Worm (Caenorhabditis elegans) whole organism, L3 larva: ENCODE data around the gene vha-2.

Experiments used
- R02D3.7 ChIP-seq: fragments of 150-350 bp; optimal IDR thresholded peaks from 2 replicates; lab custom pipeline; 2014; ENCODE audit warnings: missing biosample characterization, missing genetic modification characterization
- ZK546.5 ChIP-seq: sonication (generic microtip); optimal IDR thresholded peaks from 2 replicates; lab custom pipeline; 2017; ENCODE audit warnings: missing biosample characterization, missing genetic modification characterization
- aly-2 ChIP-seq: fragments of 150-350 bp; optimal IDR thresholded peaks from 2 replicates; lab custom pipeline; 2014; ENCODE audit warnings: missing biosample characterization, missing genetic modification characterization
- ama-1 ChIP-seq: fragments of 150-350 bp; optimal IDR thresholded peaks from 2 replicates; lab custom pipeline; 2018
- ceh-16 ChIP-seq: sonication (generic microtip); optimal IDR thresholded peaks from 2 replicates; lab custom pipeline; 2017; ENCODE audit warnings: missing biosample characterization, missing genetic modification characterization
- ceh-28 ChIP-seq: fragments of 150-350 bp; optimal IDR thresholded peaks from 2 replicates; lab custom pipeline; 2014; ENCODE audit warnings: missing biosample characterization, missing genetic modification reagents, missing genetic modification characterization
- ceh-9 ChIP-seq: sonication (generic microtip); optimal IDR thresholded peaks from 2 replicates; lab custom pipeline; 2018; ENCODE audit warnings: missing biosample characterization, missing genetic modification characterization
- daf-12 ChIP-seq: fragments of 150-350 bp; optimal IDR thresholded peaks from 2 replicates; lab custom pipeline; 2014; ENCODE audit warnings: missing biosample characterization, missing genetic modification reagents, missing genetic modification characterization
- egl-27 ChIP-seq: sonication (generic microtip); optimal IDR thresholded peaks from 4 replicates; lab custom pipeline; 2017; ENCODE audit warnings: missing biosample characterization, missing genetic modification reagents, missing genetic modification characterization
- egl-5 ChIP-seq: fragments of 150-350 bp; optimal IDR thresholded peaks from 2 replicates; lab custom pipeline; 2017; ENCODE audit warnings: missing biosample characterization, missing genetic modification reagents, missing genetic modification characterization, inconsistent platforms
- elt-1 ChIP-seq: fragments of 150-350 bp; optimal IDR thresholded peaks from 2 replicates; lab custom pipeline; 2014; ENCODE audit warnings: missing biosample characterization, missing genetic modification characterization
- elt-2 ChIP-seq: sonication (generic microtip); optimal IDR thresholded peaks from 2 replicates; lab custom pipeline; 2016; ENCODE audit warnings: missing genetic modification reagents, mild to moderate bottlenecking, missing genetic modification characterization, missing compliant biosample characterization
- elt-3 ChIP-seq, 3 experiments: fragments of 150-350 bp in 1 of 3; sonication (generic microtip) in 2 of 3; optimal IDR thresholded peaks; 2 replicates in 2 of 3; 4 replicates in 1 of 3; lab custom pipeline; 2014 to 2017; ENCODE audit warnings: missing biosample characterization in 3 of 3, missing genetic modification characterization in 3 of 3
- eor-1 ChIP-seq, 2 experiments: fragments of 150-350 bp; optimal IDR thresholded peaks; 2 replicates each; lab custom pipeline; 2014 to 2018; ENCODE audit warnings: missing biosample characterization in 2 of 2, missing genetic modification characterization in 2 of 2
- fkh-2 ChIP-seq: fragments of 150-350 bp; optimal IDR thresholded peaks from 2 replicates; lab custom pipeline; 2014; ENCODE audit warnings: missing biosample characterization, missing genetic modification reagents, missing genetic modification characterization
- fos-1 ChIP-seq: fragments of 150-350 bp; optimal IDR thresholded peaks from 2 replicates; lab custom pipeline; 2014; ENCODE audit warnings: missing biosample characterization, missing genetic modification characterization
- hmg-11 ChIP-seq: sonication (generic microtip); optimal IDR thresholded peaks from 2 replicates; lab custom pipeline; 2016; ENCODE audit warnings: missing genetic modification characterization, missing compliant biosample characterization
- jun-1 ChIP-seq: fragments of 150-350 bp; optimal IDR thresholded peaks from 2 replicates; lab custom pipeline; 2014; ENCODE audit warnings: missing biosample characterization, missing genetic modification reagents, missing genetic modification characterization
- lin-15B ChIP-seq: fragments of 150-350 bp; optimal IDR thresholded peaks from 2 replicates; lab custom pipeline; 2014; ENCODE audit warnings: missing biosample characterization, missing genetic modification characterization
- lin-39 ChIP-seq: fragments of 150-350 bp; optimal IDR thresholded peaks from 2 replicates; lab custom pipeline; 2018; ENCODE audit warnings: missing biosample characterization, missing genetic modification reagents, missing genetic modification characterization
- lsy-12 ChIP-seq: sonication (generic microtip); optimal IDR thresholded peaks from 2 replicates; lab custom pipeline; 2016; ENCODE audit warnings: mild to moderate bottlenecking, missing genetic modification characterization, missing compliant biosample characterization
- mml-1 ChIP-seq: fragments of 150-350 bp; sonication (generic microtip); optimal IDR thresholded peaks from 3 replicates; lab custom pipeline; 2014; ENCODE audit warnings: missing biosample characterization, missing genetic modification characterization
- nfya-1 ChIP-seq: sonication (generic microtip); optimal IDR thresholded peaks from 2 replicates; lab custom pipeline; 2017; ENCODE audit warnings: missing genetic modification characterization, mild to moderate bottlenecking, missing compliant biosample characterization, antibody characterized with exemption, moderate library complexity; ENCODE audit not compliant: insufficient read depth
- nhr-11 ChIP-seq: fragments of 150-350 bp; optimal IDR thresholded peaks from 2 replicates; lab custom pipeline; 2014; ENCODE audit warnings: missing biosample characterization, missing genetic modification characterization
- nhr-23 ChIP-seq: fragments of 150-350 bp; optimal IDR thresholded peaks from 2 replicates; lab custom pipeline; 2014; ENCODE audit warnings: missing biosample characterization, missing genetic modification reagents, missing genetic modification characterization
- nhr-237 ChIP-seq: fragments of 150-350 bp; optimal IDR thresholded peaks from 2 replicates; lab custom pipeline; 2014; ENCODE audit warnings: missing biosample characterization, missing genetic modification characterization
- nhr-25 ChIP-seq: sonication (generic microtip); optimal IDR thresholded peaks from 2 replicates; lab custom pipeline; 2017; ENCODE audit warnings: missing biosample characterization, missing genetic modification characterization
- nhr-28 ChIP-seq: fragments of 150-350 bp; optimal IDR thresholded peaks from 2 replicates; lab custom pipeline; 2014; ENCODE audit warnings: missing biosample characterization, missing genetic modification characterization
- nhr-43 ChIP-seq: sonication (generic microtip); optimal IDR thresholded peaks from 2 replicates; lab custom pipeline; 2016; ENCODE audit warnings: mild to moderate bottlenecking, missing genetic modification characterization, missing compliant biosample characterization; ENCODE audit not compliant: poor library complexity, severe bottlenecking
- nhr-67 ChIP-seq: fragments of 150-350 bp; optimal IDR thresholded peaks from 2 replicates; lab custom pipeline; 2014; ENCODE audit warnings: missing biosample characterization, missing genetic modification characterization
- nhr-76 ChIP-seq: fragments of 150-350 bp; sonication (generic microtip); optimal IDR thresholded peaks from 5 replicates; lab custom pipeline; 2014; ENCODE audit warnings: missing biosample characterization, missing genetic modification characterization
- nhr-77 ChIP-seq: fragments of 150-350 bp; optimal IDR thresholded peaks from 2 replicates; lab custom pipeline; 2014; ENCODE audit warnings: missing biosample characterization, missing genetic modification characterization
- pha-4 ChIP-seq: fragments of 150-350 bp; optimal IDR thresholded peaks from 2 replicates; lab custom pipeline; 2014; ENCODE audit warnings: missing biosample characterization, missing genetic modification reagents, missing genetic modification characterization
- pqm-1 ChIP-seq: fragments of 150-350 bp; optimal IDR thresholded peaks from 2 replicates; lab custom pipeline; 2017; ENCODE audit warnings: missing biosample characterization, missing genetic modification characterization, inconsistent platforms
- sea-2 ChIP-seq: fragments of 150-350 bp; sonication (generic microtip); optimal IDR thresholded peaks from 4 replicates; lab custom pipeline; 2014; ENCODE audit warnings: missing biosample characterization, missing genetic modification reagents, missing genetic modification characterization
- skn-1 ChIP-seq: fragments of 150-350 bp; optimal IDR thresholded peaks from 2 replicates; lab custom pipeline; 2014; ENCODE audit warnings: missing biosample characterization, missing genetic modification characterization
- snpc-4 ChIP-seq: fragments of 150-350 bp; optimal IDR thresholded peaks from 2 replicates; lab custom pipeline; 2014; ENCODE audit warnings: missing biosample characterization, missing genetic modification characterization
- tbx-2 ChIP-seq: sonication (generic microtip); optimal IDR thresholded peaks from 2 replicates; lab custom pipeline; 2016; ENCODE audit warnings: mild to moderate bottlenecking, missing genetic modification characterization, missing compliant biosample characterization
- unc-39 ChIP-seq: sonication (generic microtip); optimal IDR thresholded peaks from 4 replicates; lab custom pipeline; 2017; ENCODE audit warnings: missing biosample characterization, missing genetic modification characterization
- unc-62 ChIP-seq: fragments of 150-350 bp; sonication (generic microtip); optimal IDR thresholded peaks from 4 replicates; lab custom pipeline; 2014; ENCODE audit warnings: missing biosample characterization, missing genetic modification reagents, missing genetic modification characterization
- zag-1 ChIP-seq: fragments of 150-350 bp; optimal IDR thresholded peaks from 2 replicates; lab custom pipeline; 2014; ENCODE audit warnings: missing biosample characterization, missing genetic modification characterization
- ztf-11 ChIP-seq: fragments of 150-350 bp; optimal IDR thresholded peaks from 2 replicates; lab custom pipeline; 2014; ENCODE audit warnings: missing biosample characterization, missing genetic modification characterization
- ztf-4 ChIP-seq: fragments of 150-350 bp; optimal IDR thresholded peaks from 2 replicates; lab custom pipeline; 2014; ENCODE audit warnings: missing biosample characterization, missing genetic modification characterization

The vha-2 gene

DNA sequence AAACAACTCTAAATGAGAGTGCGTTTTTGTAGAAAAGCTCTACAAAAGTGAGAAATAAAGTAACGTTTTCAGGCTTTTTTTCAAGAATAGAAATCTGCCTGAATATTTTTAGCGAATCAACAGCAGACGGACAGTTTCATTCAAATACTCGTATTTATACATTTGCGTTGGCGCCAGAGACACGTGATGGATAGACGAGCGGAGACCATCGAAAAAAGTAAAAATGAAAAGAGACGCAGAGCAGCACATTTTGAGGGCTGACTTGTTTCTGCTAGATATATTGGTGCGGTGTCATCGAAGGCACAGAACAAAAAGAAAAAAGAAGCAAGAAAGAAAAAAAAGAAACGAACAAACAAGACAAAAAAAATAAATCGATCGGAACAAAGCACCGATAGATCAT is 44.0 kb downstream of the vha-2 start:
- no peak for TF ChIP-seq unc-39 (tag; lab: Kevin White, UChicago)
- peak; percentile 11 for TF ChIP-seq nhr-43 (tag; lab: Kevin White, UChicago)
- TF ChIP-seq aly-2 (tag; lab: Kevin White, UChicago): no peak
- no peak for TF ChIP-seq ceh-28 (tag; lab: Kevin White, UChicago)
- TF ChIP-seq ceh-16 (tag; lab: Kevin White, UChicago): no peak
- TF ChIP-seq unc-62 (GFP tag; lab: Kevin White, UChicago): no peak
- TF ChIP-seq daf-12 (tag; lab: Kevin White, UChicago): no peak
- TF ChIP-seq ZK546.5 (tag; lab: Kevin White, UChicago): no peak
- TF ChIP-seq nhr-23 (tag; lab: Kevin White, UChicago): no peak
- no peak for TF ChIP-seq nhr-25 (tag; lab: Kevin White, UChicago)
- TF ChIP-seq ama-1 (lab: Kevin White, UChicago): peak; percentile 93
- no peak for TF ChIP-seq eor-1 (tag; optimal IDR thresholded peaks at IDR 0.05; lab: Kevin White, UChicago)
- no peak for TF ChIP-seq ceh-9 (tag; lab: Kevin White, UChicago)
- TF ChIP-seq nfya-1 (tag; lab: Kevin White, UChicago): peak; percentile 56
- TF ChIP-seq elt-1 (tag; lab: Kevin White, UChicago): no peak
- no peak for TF ChIP-seq sea-2 (GFP tag; lab: Kevin White, UChicago)
- no peak for TF ChIP-seq nhr-28 (tag; lab: Kevin White, UChicago)
- no peak for TF ChIP-seq ztf-4 (tag; lab: Kevin White, UChicago)
- TF ChIP-seq egl-27: no peak
- TF ChIP-seq jun-1 (tag; lab: Kevin White, UChicago): peak; percentile 62
- peak; percentile 16 for TF ChIP-seq snpc-4 (tag; lab: Kevin White, UChicago)
- TF ChIP-seq lsy-12 (tag; lab: Kevin White, UChicago): peak; percentile 28
- TF ChIP-seq pha-4 (tag; lab: Kevin White, UChicago): peak; percentile 89
- TF ChIP-seq fos-1 (tag; lab: Kevin White, UChicago): no peak
- TF ChIP-seq lin-39 (tag; lab: Kevin White, UChicago): peak; percentile 36
- TF ChIP-seq nhr-237 (tag; lab: Kevin White, UChicago): no peak
- TF ChIP-seq pqm-1: peak; percentile 7
- TF ChIP-seq ztf-11: no peak
- TF ChIP-seq nhr-77: no peak
- TF ChIP-seq egl-5: no peak
- peak; percentile 11 for TF ChIP-seq lin-15B (tag; lab: Kevin White, UChicago)
- TF ChIP-seq nhr-67 (tag; lab: Kevin White, UChicago): no peak
- TF ChIP-seq skn-1 (tag; lab: Kevin White, UChicago): peak; percentile 3
- no peak for TF ChIP-seq tbx-2
- peak; percentile 2 for TF ChIP-seq hmg-11 (tag; lab: Kevin White, UChicago)
- no peak for TF ChIP-seq nhr-11 (tag; lab: Kevin White, UChicago)
- no peak for TF ChIP-seq fkh-2 (tag; lab: Kevin White, UChicago)
- TF ChIP-seq elt-2: peak; percentile 27
- TF ChIP-seq mml-1 (tag; lab: Kevin White, UChicago): no peak
- TF ChIP-seq R02D3.7 (tag; lab: Kevin White, UChicago): no peak
- no peak for TF ChIP-seq elt-3 (tag; optimal IDR thresholded peaks at IDR 0.05; lab: Kevin White, UChicago)

DNA sequence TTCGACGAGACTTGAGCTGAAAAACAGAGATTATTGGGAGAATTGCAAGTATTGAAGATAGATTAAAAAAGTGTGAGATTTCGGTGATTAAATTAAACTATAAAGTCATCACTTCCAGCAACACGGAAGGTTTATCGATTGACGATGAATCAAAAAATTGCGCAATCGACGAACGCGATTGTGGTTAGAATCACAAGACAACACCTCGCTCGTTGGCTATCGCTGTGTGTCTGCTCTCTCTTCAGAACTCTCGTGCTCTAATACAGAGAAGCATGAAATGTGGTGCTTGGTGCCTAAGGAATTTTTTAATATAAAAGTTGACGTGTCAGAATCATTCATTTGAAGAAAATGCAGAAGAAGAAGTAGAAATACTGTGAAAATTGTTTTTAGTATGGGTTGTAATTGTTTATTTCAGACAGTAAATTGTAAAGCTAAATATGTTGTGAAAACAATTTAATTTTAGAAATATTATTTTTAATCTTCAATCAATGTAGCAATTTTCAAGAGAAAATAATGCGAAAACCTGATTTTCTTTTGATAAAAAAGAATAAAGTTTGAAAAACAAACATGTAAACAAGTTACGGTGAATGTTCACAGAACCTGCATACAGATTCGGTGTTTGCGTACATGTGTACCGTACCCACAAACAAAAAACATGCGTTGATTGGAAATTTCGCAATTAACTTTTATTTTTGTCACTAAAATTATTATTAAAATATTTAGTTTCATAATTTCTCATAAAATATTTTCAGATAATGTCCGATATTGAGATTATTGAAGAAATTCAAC is 45.4 kb downstream of the vha-2 start, which contains the start of the genes ZK632.10 and ZK632.11:
Gene ZK632.10, minus strand, starts transcription at position 560 of the 789 bp plus-strand sequence.
Gene ZK632.11, plus strand, starts transcription at position 753 of the 789 bp plus-strand sequence.
- TF ChIP-seq nhr-67 (tag; lab: Kevin White, UChicago) (no peak), hmg-11 (tag; lab: Kevin White, UChicago) (peak; percentile 41), lin-15B (tag; lab: Kevin White, UChicago) (peak; percentile 57), nhr-23 (tag; lab: Kevin White, UChicago) (peak; percentile 34), lin-39 (tag; lab: Kevin White, UChicago) (peak; percentile 15), zag-1 (no peak), nhr-11 (tag; lab: Kevin White, UChicago) (no peak), nhr-76 (tag; lab: Kevin White, UChicago) (no peak), ceh-28 (tag; lab: Kevin White, UChicago) (peak; percentile 50), nhr-77 (no peak), nhr-237 (tag; lab: Kevin White, UChicago) (no peak), elt-1 (tag; lab: Kevin White, UChicago) (no peak), elt-2 (peak; percentile 23), fos-1 (tag; lab: Kevin White, UChicago) (no peak), nfya-1 (tag; lab: Kevin White, UChicago) (peak; percentile 91), egl-5 (peak; percentile 1), pqm-1 (peak; percentile 11), pha-4 (tag; lab: Kevin White, UChicago) (peak; percentile 99), skn-1 (tag; lab: Kevin White, UChicago) (peak; percentile 13), ceh-9 (tag; lab: Kevin White, UChicago) (no peak), snpc-4 (tag; lab: Kevin White, UChicago) (peak; percentile 45)
